Worm (Caenorhabditis elegans) whole organism, young adult: ENCODE measurements around the gene F49C12.1.

ENCODE experiments used
- B0019.2 ChIP-seq: fragments of 200-800 bp; sonication (Bioruptor generic); conservative IDR thresholded peaks from 2 replicates; pipeline ENCODE4 v1.3.6; 2022; ENCODE audit warnings: missing genetic modification reagents, missing genetic modification characterization, missing compliant biosample characterization
- nfya-1 ChIP-seq: sonication (generic microtip); optimal IDR thresholded peaks from 2 replicates; lab custom pipeline; 2017; ENCODE audit warnings: antibody characterized with exemption, missing compliant biosample characterization, missing genetic modification characterization, borderline replicate concordance; ENCODE audit not compliant: insufficient read depth

DNA sequence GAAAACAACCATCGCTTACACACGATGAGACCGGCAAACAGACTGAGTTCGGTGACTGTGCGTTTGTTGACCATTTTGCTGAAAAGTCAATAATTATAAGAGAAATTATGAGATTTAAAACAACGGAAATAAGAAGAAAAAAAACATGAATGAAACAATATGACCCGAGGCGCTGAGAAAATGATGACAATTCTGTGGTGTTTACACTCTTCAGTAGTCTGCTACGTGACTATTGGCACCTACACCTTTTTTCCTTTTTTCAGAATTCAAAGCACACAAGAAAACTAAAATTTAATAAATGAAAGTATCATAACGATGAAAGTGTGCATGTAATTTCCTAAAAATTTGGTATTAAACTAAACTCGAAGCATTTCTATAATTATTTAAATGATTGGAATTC lies 36.5 kb downstream of the F49C12.1 start, which contains the start of gene Y11D7A.10:
- TF ChIP-seq nfya-1 (tag; lab: Kevin White, UChicago) (no peak), B0019.2 (no peak)
